Fruit fly (Drosophila melanogaster) whole organism, embryonic: ENCODE data around the gene CG7430.

Experiments
- ATbp ChIP-seq: fragments of 200-800 bp; sonication (Bioruptor generic); optimal IDR thresholded peaks from 2 replicates; lab custom pipeline; 2017; ENCODE audit warnings: missing biosample characterization, mild to moderate bottlenecking, missing genetic modification characterization, missing genetic modification reagents
- Awh ChIP-seq: fragments of 200-800 bp; sonication (Bioruptor generic); IDR thresholded peaks from 2 replicates; pipeline ENCODE4, ENCODE4 v1.3.6; 2022; ENCODE audit warnings: missing biosample characterization, missing genetic modification characterization
- CG10274 ChIP-seq: fragments of 200-800 bp; sonication (Bioruptor generic); optimal IDR thresholded peaks from 3 replicates; lab custom pipeline; 2017; ENCODE audit warnings: missing biosample characterization, mild to moderate bottlenecking, missing genetic modification characterization
- CG10321 ChIP-seq: fragments of 200-800 bp; sonication (Bioruptor generic); IDR thresholded peaks from 2 replicates; pipeline ENCODE4 v1.3.6; 2022; ENCODE audit warnings: missing biosample characterization, missing genetic modification characterization
- CG12155 ChIP-seq: fragments of 200-800 bp; sonication (Bioruptor generic); optimal IDR thresholded peaks from 3 replicates; lab custom pipeline; 2016; ENCODE audit warnings: missing biosample characterization, missing genetic modification characterization
- CG13424 ChIP-seq: fragments of 200-800 bp; sonication (Bioruptor generic); optimal IDR thresholded peaks from 2 replicates; lab custom pipeline; 2019; ENCODE audit warnings: missing biosample characterization, mild to moderate bottlenecking, missing genetic modification characterization, moderate library complexity
- CG14050 ChIP-seq: fragments of 200-800 bp; sonication (Bioruptor generic); IDR thresholded peaks from 3 replicates; pipeline ENCODE4 v1.3.6; 2022; ENCODE audit warnings: missing biosample characterization, missing genetic modification characterization
- CG14710 ChIP-seq: fragments of 200-800 bp; sonication (Bioruptor generic); optimal IDR thresholded peaks from 3 replicates; lab custom pipeline; 2019; ENCODE audit warnings: missing biosample characterization, mild to moderate bottlenecking, missing genetic modification characterization, moderate library complexity
- CG1529 ChIP-seq: fragments of 200-800 bp; sonication (Bioruptor generic); optimal IDR thresholded peaks from 3 replicates; lab custom pipeline; 2018; ENCODE audit warnings: missing biosample characterization, missing genetic modification characterization
- CG2120 ChIP-seq: fragments of 200-800 bp; sonication (Bioruptor generic); optimal IDR thresholded peaks from 3 replicates; lab custom pipeline; 2016; ENCODE audit warnings: missing biosample characterization, missing genetic modification characterization
- CG2129 ChIP-seq: fragments of 200-800 bp; sonication (Bioruptor generic); IDR thresholded peaks from 2 replicates; pipeline ENCODE4 v1.3.6; 2022; ENCODE audit warnings: missing biosample characterization, missing genetic modification characterization; ENCODE audit not compliant: partially characterized antibody
- CG2889 ChIP-seq: fragments of 200-800 bp; sonication (Bioruptor generic); IDR thresholded peaks from 3 replicates; pipeline ENCODE4 v1.3.6; 2022; ENCODE audit warnings: missing biosample characterization, missing genetic modification characterization
- CG32772 ChIP-seq: fragments of 200-800 bp; sonication (Bioruptor generic); IDR thresholded peaks from 2 replicates; pipeline ENCODE4 v1.3.6; 2022; ENCODE audit warnings: missing biosample characterization, missing genetic modification characterization
- CG4617 ChIP-seq: fragments of 200-800 bp; sonication (Bioruptor generic); optimal IDR thresholded peaks from 3 replicates; lab custom pipeline; 2016; ENCODE audit warnings: missing biosample characterization, missing genetic modification characterization, borderline replicate concordance
- CG5953 ChIP-seq: fragments of 200-800 bp; sonication (Bioruptor generic); IDR thresholded peaks from 2 replicates; pipeline ENCODE4 v1.3.6; 2022; ENCODE audit warnings: missing biosample characterization, missing genetic modification characterization
- CG7271 ChIP-seq: fragments of 200-800 bp; sonication (Bioruptor generic); optimal IDR thresholded peaks from 2 replicates; lab custom pipeline; 2018; ENCODE audit warnings: missing biosample characterization, mild to moderate bottlenecking, missing genetic modification characterization, moderate library complexity
- CG8765 ChIP-seq: fragments of 200-800 bp; sonication (Bioruptor generic); IDR thresholded peaks from 2 replicates; pipeline ENCODE4 v1.3.6; 2022; ENCODE audit warnings: missing biosample characterization, missing genetic modification characterization
- Dad ChIP-seq: fragments of 200-800 bp; sonication (Bioruptor generic); optimal IDR thresholded peaks from 3 replicates; lab custom pipeline; 2016; ENCODE audit warnings: missing biosample characterization, missing genetic modification characterization
- HLHmδ ChIP-seq: fragments of 200-800 bp; sonication (Bioruptor generic); optimal IDR thresholded peaks from 2 replicates; lab custom pipeline; 2018; ENCODE audit warnings: missing biosample characterization, mild to moderate bottlenecking, missing genetic modification characterization, moderate library complexity
- Nf-YB ChIP-seq: fragments of 200-800 bp; sonication (Bioruptor generic); optimal IDR thresholded peaks from 3 replicates; lab custom pipeline; 2019; ENCODE audit warnings: missing biosample characterization, mild to moderate bottlenecking, missing genetic modification characterization, moderate library complexity
- NfI ChIP-seq: fragments of 200-800 bp; sonication (Bioruptor generic); optimal IDR thresholded peaks from 3 replicates; lab custom pipeline; 2018; ENCODE audit warnings: missing biosample characterization, mild to moderate bottlenecking, missing genetic modification characterization, moderate library complexity
- Oli ChIP-seq: fragments of 200-800 bp; sonication (Bioruptor generic); optimal IDR thresholded peaks from 2 replicates; lab custom pipeline; 2018; ENCODE audit warnings: missing biosample characterization, mild to moderate bottlenecking, missing genetic modification characterization, moderate library complexity
- Side ChIP-seq: fragments of 200-800 bp; sonication (Bioruptor generic); optimal IDR thresholded peaks from 2 replicates; lab custom pipeline; 2016; ENCODE audit warnings: missing biosample characterization, missing genetic modification characterization
- ab ChIP-seq: fragments of 200-800 bp; sonication (Bioruptor generic); optimal IDR thresholded peaks from 2 replicates; lab custom pipeline; 2016; ENCODE audit warnings: missing biosample characterization, missing genetic modification characterization
- aop ChIP-seq: fragments of 200-800 bp; sonication (Bioruptor generic); IDR thresholded peaks from 2 replicates; pipeline ENCODE4 v1.3.6; 2022; ENCODE audit warnings: missing biosample characterization, missing genetic modification characterization
- bbx ChIP-seq: fragments of 200-800 bp; sonication (Bioruptor generic); IDR thresholded peaks from 2 replicates; pipeline ENCODE4 v1.3.6; 2022; ENCODE audit warnings: missing biosample characterization, missing genetic modification characterization; ENCODE audit not compliant: partially characterized antibody
- da ChIP-seq: fragments of 200-800 bp; sonication (Bioruptor generic); optimal IDR thresholded peaks from 2 replicates; lab custom pipeline; 2016; ENCODE audit warnings: missing biosample characterization, missing genetic modification characterization
- dan ChIP-seq: fragments of 200-800 bp; sonication (Bioruptor generic); IDR thresholded peaks from 2 replicates; pipeline ENCODE4 v1.3.6; 2022; ENCODE audit warnings: missing biosample characterization, missing genetic modification characterization
- gro ChIP-seq: fragments of 200-800 bp; sonication (Bioruptor generic); optimal IDR thresholded peaks from 2 replicates; lab custom pipeline; 2016; ENCODE audit warnings: missing biosample characterization, missing genetic modification characterization
- gt ChIP-seq: fragments of 200-800 bp; sonication (Bioruptor generic); IDR thresholded peaks from 2 replicates; pipeline ENCODE4 v1.3.6; 2022; ENCODE audit warnings: missing biosample characterization, missing genetic modification characterization
- her ChIP-seq: fragments of 200-800 bp; sonication (Bioruptor generic); optimal IDR thresholded peaks from 2 replicates; lab custom pipeline; 2016; ENCODE audit warnings: missing biosample characterization, missing genetic modification characterization
- hth ChIP-seq: fragments of >200 bp; optimal IDR thresholded peaks from 2 replicates; lab custom pipeline; 2017; ENCODE audit warnings: inconsistent platforms
- kah ChIP-seq: fragments of 200-800 bp; sonication (Bioruptor generic); optimal IDR thresholded peaks from 2 replicates; lab custom pipeline; 2018; ENCODE audit warnings: missing biosample characterization, mild to moderate bottlenecking, missing genetic modification characterization
- ken ChIP-seq: fragments of 200-800 bp; sonication (Bioruptor generic); IDR thresholded peaks from 3 replicates; pipeline ENCODE4 v1.3.6; 2022; ENCODE audit warnings: missing biosample characterization, missing genetic modification characterization
- klu ChIP-seq: fragments of 200-800 bp; sonication (Bioruptor generic); IDR thresholded peaks from 2 replicates; pipeline ENCODE4 v1.3.6; 2022; ENCODE audit warnings: missing biosample characterization, missing genetic modification characterization
- lmd ChIP-seq: fragments of 200-800 bp; sonication (Bioruptor generic); IDR thresholded peaks from 2 replicates; pipeline ENCODE4 v1.3.6; 2022; ENCODE audit warnings: missing biosample characterization, missing genetic modification characterization
- lola ChIP-seq, 3 experiments: fragments of >200 bp in 2 of 3; fragments of 200-800 bp in 1 of 3; sonication (Bioruptor generic) in 1 of 3; optimal IDR thresholded peaks; 2 replicates each; lab custom pipeline; 2017 to 2019; ENCODE audit warnings: missing biosample characterization in 3 of 3, missing genetic modification characterization in 3 of 3, mild to moderate bottlenecking in 1 of 3, moderate library complexity in 1 of 3
- luna ChIP-seq: fragments of 200-800 bp; sonication (Bioruptor generic); optimal IDR thresholded peaks from 2 replicates; lab custom pipeline; 2016; ENCODE audit warnings: missing biosample characterization, missing genetic modification characterization
- ro ChIP-seq: fragments of 200-800 bp; sonication (Bioruptor generic); IDR thresholded peaks from 2 replicates; pipeline ENCODE4 v1.3.6; 2022; ENCODE audit warnings: missing biosample characterization, missing genetic modification characterization
- sens-2 ChIP-seq: fragments of 200-800 bp; sonication (Bioruptor generic); IDR thresholded peaks from 2 replicates; pipeline ENCODE4 v1.3.6; 2022; ENCODE audit warnings: missing biosample characterization, missing genetic modification characterization
- zen ChIP-seq: fragments of 200-800 bp; sonication (Bioruptor generic); optimal IDR thresholded peaks from 3 replicates; lab custom pipeline; 2018; ENCODE audit warnings: missing biosample characterization, mild to moderate bottlenecking, missing genetic modification characterization, moderate library complexity

Gene CG7430

DNA sequence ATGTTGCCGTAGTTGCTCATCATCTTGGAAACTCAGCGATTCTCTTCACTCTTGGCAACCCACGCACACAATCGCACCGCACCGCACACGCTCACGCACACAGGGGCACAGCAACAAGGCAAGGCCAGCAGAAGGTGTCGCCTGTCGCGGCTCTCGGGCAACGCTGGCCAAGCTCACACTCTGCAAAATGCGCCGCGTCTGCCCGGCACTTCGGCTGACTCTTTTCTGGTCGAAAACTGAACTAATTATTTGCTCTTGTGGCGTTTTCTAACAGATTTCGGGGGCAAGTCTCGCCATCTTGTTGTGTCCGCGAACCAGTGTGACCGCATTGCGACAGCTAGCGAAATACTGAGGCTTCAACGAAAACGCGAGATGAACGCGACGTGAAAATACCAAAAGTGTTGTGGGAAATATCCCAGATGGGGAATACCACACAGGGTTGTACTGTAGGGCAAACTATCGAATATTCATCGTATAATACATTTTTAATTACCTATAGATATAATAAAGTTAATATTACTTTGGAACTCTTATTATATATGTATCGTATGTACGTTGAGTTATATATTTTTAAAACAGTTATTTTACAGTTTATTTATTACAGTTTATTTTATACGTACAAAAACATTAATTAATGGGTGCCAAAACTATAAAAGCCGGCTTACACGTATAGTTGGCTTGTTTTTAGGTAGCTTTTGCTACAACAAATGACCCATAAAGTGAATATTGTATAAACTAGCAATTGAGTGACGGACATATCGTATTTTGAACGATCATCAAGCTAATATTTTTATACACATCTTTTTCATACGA, at the start of gene CG7430, which contains the start of gene MED19 (continued):
- TF ChIP-seq dan (GFP tag; lab: Robert Waterston, UW) (no peak), HLHmδ (GFP tag; lab: Kevin White, UChicago) (peak; percentile 59), CG10274 (GFP tag; lab: Kevin White, UChicago) (no peak), klu (GFP tag; lab: Robert Waterston, UW) (no peak), CG14050 (GFP tag; lab: Robert Waterston, UW) (no peak), NfI (GFP tag; lab: Kevin White, UChicago) (peak; percentile 1), Dad (GFP tag; lab: Kevin White, UChicago) (peak; percentile 2), Oli (tag; lab: Kevin White, UChicago) (no peak), CG10321 (GFP tag; lab: Robert Waterston, UW) (no peak), CG2120 (GFP tag; lab: Kevin White, UChicago) (no peak), bbx (GFP tag; lab: Robert Waterston, UW) (peak; percentile 56; the same call in 1 of the 2 replicates), CG32772 (GFP tag; lab: Robert Waterston, UW) (no peak), CG1529 (GFP tag; lab: Kevin White, UChicago) (no peak), sens-2 (GFP tag; lab: Robert Waterston, UW) (no peak), hth (lab: Kevin White, UChicago) (no peak), luna (GFP tag; lab: Kevin White, UChicago) (no peak), ken (GFP tag; lab: Robert Waterston, UW) (no peak), CG7271 (tag; lab: Kevin White, UChicago) (peak; percentile 51), Side (GFP tag; lab: Kevin White, UChicago) (no peak), aop (no peak), CG14710 (tag; lab: Kevin White, UChicago) (peak; percentile 59), lmd (GFP tag; lab: Robert Waterston, UW) (no peak), her (peak; percentile 46), ab (no peak), CG5953 (GFP tag; lab: Robert Waterston, UW) (no peak), kah (GFP tag; lab: Kevin White, UChicago) (no peak), CG8765 (GFP tag; lab: Robert Waterston, UW) (no peak), ro (no peak), gro (GFP tag; lab: Kevin White, UChicago) (no peak), CG13424 (tag; lab: Kevin White, UChicago) (no peak), CG2129 (GFP tag; lab: Robert Waterston, UW) (no peak), gt (GFP tag; lab: Robert Waterston, UW) (no peak), CG4617 (GFP tag; lab: Kevin White, UChicago) (peak; percentile 79), da (GFP tag; lab: Kevin White, UChicago) (no peak), lola (GFP tag; optimal IDR thresholded peaks at IDR 0.05; lab: Kevin White, UChicago) (peak in 1 of 3 experiments; percentile 16), CG12155 (GFP tag; lab: Kevin White, UChicago) (no peak), ATbp (no peak), Nf-YB (GFP tag; lab: Kevin White, UChicago) (no peak), Awh (GFP tag; lab: Robert Waterston, UW) (no peak), zen (peak; percentile 61), CG2889 (GFP tag; lab: Robert Waterston, UW) (no peak)
